Worm (Caenorhabditis elegans): ENCODE data around the gene lig-4.

DNA sequence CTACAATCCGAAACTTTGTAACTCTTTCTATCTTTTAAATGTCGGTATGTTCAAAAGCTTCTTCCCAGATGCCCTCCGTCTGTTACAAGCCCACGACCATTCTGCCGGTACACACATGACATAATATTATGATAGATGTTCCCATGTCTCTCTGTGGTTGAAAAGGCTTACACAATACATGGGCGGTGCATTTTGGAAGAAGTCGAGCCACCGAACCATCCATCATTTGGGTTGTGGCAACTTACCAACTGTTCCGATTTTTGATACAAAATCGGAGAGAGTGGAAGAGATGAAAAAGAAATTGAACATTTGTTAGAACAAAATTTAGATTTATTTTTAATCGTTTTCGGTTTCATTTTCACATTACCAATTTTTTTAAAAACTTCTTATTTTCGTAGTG, 27.7 kb downstream of the lig-4 start:
- TF ChIP-seq fos-1 (tag; optimal IDR thresholded peaks at IDR 0.05), result no peak
- TF ChIP-seq nhr-76 (tag; optimal IDR thresholded peaks at IDR 0.05), result no peak
- TF ChIP-seq mdl-1 (tag; optimal IDR thresholded peaks at IDR 0.05), result no peak
- no peak for TF ChIP-seq F49E8.2 (tag; optimal IDR thresholded peaks at IDR 0.05; ENCODE audit: borderline replicate concordance)
- TF ChIP-seq duxl-1 (tag; optimal IDR thresholded peaks at IDR 0.05; ENCODE audit: poor library complexity), result no peak
- TF ChIP-seq lsy-2 (tag; optimal IDR thresholded peaks at IDR 0.05), result peak in 1 of 2 experiments; percentile 51
- TF ChIP-seq Y75B8A.6 (GFP tag; IDR thresholded peaks at IDR 0.05), result no peak
- TF ChIP-seq unc-62 (GFP tag; optimal IDR thresholded peaks at IDR 0.05 in 1 of 2), result peak in 1 of 2 experiments; percentile 81
- TF ChIP-seq unc-62 (tag; optimal IDR thresholded peaks at IDR 0.05), result no peak
- TF ChIP-seq nhr-77 (tag; optimal IDR thresholded peaks at IDR 0.05), result no peak
- TF ChIP-seq dmd-9 (GFP tag; IDR thresholded peaks at IDR 0.05), result no peak

All from whole organism, L4 larva.